Fruit fly (Drosophila melanogaster) whole organism, embryonic: ENCODE measurements around the gene CG15330.

Experiments used
- Atf6 ChIP-seq: fragments of 200-800 bp; sonication (Bioruptor generic); IDR thresholded peaks from 2 replicates; pipeline ENCODE4 v1.3.6; 2022; ENCODE audit warnings: missing biosample characterization, missing genetic modification characterization
- CG10462 ChIP-seq: fragments of 200-800 bp; sonication (Bioruptor generic); optimal IDR thresholded peaks from 2 replicates; lab custom pipeline; 2016; ENCODE audit warnings: missing biosample characterization, missing genetic modification characterization
- CG11398 ChIP-seq: fragments of 200-800 bp; sonication (Bioruptor generic); optimal IDR thresholded peaks from 2 replicates; lab custom pipeline; 2016; ENCODE audit warnings: missing biosample characterization, missing genetic modification characterization
- CG12155 ChIP-seq: fragments of 200-800 bp; sonication (Bioruptor generic); optimal IDR thresholded peaks from 3 replicates; lab custom pipeline; 2016; ENCODE audit warnings: missing biosample characterization, missing genetic modification characterization
- CG13424 ChIP-seq: fragments of 200-800 bp; sonication (Bioruptor generic); optimal IDR thresholded peaks from 2 replicates; lab custom pipeline; 2019; ENCODE audit warnings: missing biosample characterization, mild to moderate bottlenecking, missing genetic modification characterization, moderate library complexity
- CG14710 ChIP-seq: fragments of 200-800 bp; sonication (Bioruptor generic); optimal IDR thresholded peaks from 3 replicates; lab custom pipeline; 2019; ENCODE audit warnings: missing biosample characterization, mild to moderate bottlenecking, missing genetic modification characterization, moderate library complexity
- CG1603 ChIP-seq: fragments of 200-800 bp; sonication (Bioruptor generic); optimal IDR thresholded peaks from 2 replicates; lab custom pipeline; 2019; ENCODE audit warnings: missing biosample characterization, mild to moderate bottlenecking, missing genetic modification characterization, moderate library complexity
- CG16813 ChIP-seq: fragments of 200-800 bp; sonication (Bioruptor generic); IDR thresholded peaks from 3 replicates; pipeline ENCODE4 v1.3.6; 2022; ENCODE audit warnings: missing biosample characterization, missing genetic modification characterization; ENCODE audit not compliant: partially characterized antibody
- CG17359 ChIP-seq: fragments of 200-800 bp; sonication (Bioruptor generic); optimal IDR thresholded peaks from 3 replicates; lab custom pipeline; 2018; ENCODE audit warnings: missing biosample characterization, mild to moderate bottlenecking, missing genetic modification characterization, moderate library complexity
- CG18011 ChIP-seq: fragments of 200-800 bp; sonication (Bioruptor generic); optimal IDR thresholded peaks from 2 replicates; lab custom pipeline; 2017; ENCODE audit warnings: missing biosample characterization, missing genetic modification characterization, mild to moderate bottlenecking, moderate library complexity, missing genotype
- CG18262 ChIP-seq: fragments of 200-800 bp; optimal IDR thresholded peaks from 3 replicates; lab custom pipeline; 2019; ENCODE audit warnings: missing biosample characterization, mild to moderate bottlenecking, missing genetic modification characterization, moderate library complexity
- CG2678 ChIP-seq: fragments of 200-800 bp; sonication (Bioruptor generic); optimal IDR thresholded peaks from 3 replicates; lab custom pipeline; 2019; ENCODE audit warnings: missing biosample characterization, mild to moderate bottlenecking, missing genetic modification characterization, moderate library complexity
- CG2712 ChIP-seq: fragments of 200-800 bp; optimal IDR thresholded peaks from 3 replicates; lab custom pipeline; 2019; ENCODE audit warnings: missing biosample characterization, mild to moderate bottlenecking, missing genetic modification characterization, moderate library complexity
- CG30403 ChIP-seq: fragments of 200-800 bp; sonication (Bioruptor generic); optimal IDR thresholded peaks from 3 replicates; lab custom pipeline; 2016; ENCODE audit warnings: missing biosample characterization, missing genetic modification characterization
- CG34422 ChIP-seq: fragments of 200-800 bp; sonication (Bioruptor generic); IDR thresholded peaks from 3 replicates; pipeline ENCODE4 v1.3.6; 2022; ENCODE audit warnings: missing biosample characterization, missing genetic modification characterization
- CG6175 ChIP-seq: fragments of 200-800 bp; sonication (Bioruptor generic); IDR thresholded peaks from 3 replicates; pipeline ENCODE4 v1.3.6; 2022; ENCODE audit warnings: missing biosample characterization, missing genetic modification characterization
- CG6791 ChIP-seq: fragments of 200-800 bp; sonication (Bioruptor generic); IDR thresholded peaks from 3 replicates; pipeline ENCODE4 v1.3.6; 2022; ENCODE audit warnings: missing biosample characterization, missing genetic modification characterization; ENCODE audit not compliant: partially characterized antibody
- CG8290 ChIP-seq, 3 experiments: fragments of 200-800 bp; sonication (Bioruptor generic); optimal IDR thresholded peaks; 2 replicates each; lab custom pipeline; 2016 to 2019; ENCODE audit warnings: missing biosample characterization in 3 of 3, missing genetic modification characterization in 3 of 3, mild to moderate bottlenecking in 2 of 3, moderate library complexity in 1 of 3
- CG9817 ChIP-seq: fragments of 200-800 bp; sonication (Bioruptor generic); optimal IDR thresholded peaks from 2 replicates; lab custom pipeline; 2018; ENCODE audit warnings: missing biosample characterization, mild to moderate bottlenecking, missing genetic modification characterization, moderate library complexity
- CTCF ChIP-seq: fragments of 200-800 bp; sonication (Bioruptor generic); optimal IDR thresholded peaks from 2 replicates; lab custom pipeline; 2017; ENCODE audit warnings: missing biosample characterization, mild to moderate bottlenecking, missing genetic modification characterization, moderate library complexity
- CoRest ChIP-seq: fragments of 200-800 bp; sonication (Bioruptor generic); optimal IDR thresholded peaks from 3 replicates; lab custom pipeline; 2018; ENCODE audit warnings: missing biosample characterization, mild to moderate bottlenecking, missing genetic modification characterization, moderate library complexity
- D19A ChIP-seq: fragments of 200-800 bp; optimal IDR thresholded peaks from 3 replicates; lab custom pipeline; 2019; ENCODE audit warnings: missing biosample characterization, mild to moderate bottlenecking, missing genetic modification characterization, moderate library complexity
- Dp ChIP-seq: fragments of 200-800 bp; sonication (Bioruptor generic); optimal IDR thresholded peaks from 2 replicates; lab custom pipeline; 2018; ENCODE audit warnings: missing biosample characterization, mild to moderate bottlenecking, missing genetic modification characterization, moderate library complexity
- Dref ChIP-seq: fragments of 200-800 bp; sonication (Bioruptor generic); IDR thresholded peaks from 2 replicates; pipeline ENCODE4 v1.3.6; 2022; ENCODE audit warnings: missing biosample characterization, missing genetic modification characterization
- HmgZ ChIP-seq: fragments of 200-800 bp; sonication (Bioruptor generic); optimal IDR thresholded peaks from 2 replicates; lab custom pipeline; 2018; ENCODE audit warnings: missing biosample characterization, mild to moderate bottlenecking, missing genetic modification characterization
- Lim3 ChIP-seq: fragments of 200-800 bp; sonication (Bioruptor generic); IDR thresholded peaks from 2 replicates; pipeline ENCODE4 v1.3.6; 2022; ENCODE audit warnings: missing biosample characterization, missing genetic modification characterization
- Nf-YC ChIP-seq: fragments of 200-800 bp; optimal IDR thresholded peaks from 3 replicates; lab custom pipeline; 2019; ENCODE audit warnings: missing biosample characterization, mild to moderate bottlenecking, missing genetic modification characterization, moderate library complexity
- NfI ChIP-seq: fragments of 200-800 bp; sonication (Bioruptor generic); optimal IDR thresholded peaks from 3 replicates; lab custom pipeline; 2018; ENCODE audit warnings: missing biosample characterization, mild to moderate bottlenecking, missing genetic modification characterization, moderate library complexity
- Oli ChIP-seq: fragments of 200-800 bp; sonication (Bioruptor generic); optimal IDR thresholded peaks from 2 replicates; lab custom pipeline; 2018; ENCODE audit warnings: missing biosample characterization, mild to moderate bottlenecking, missing genetic modification characterization, moderate library complexity
- Ptx1 ChIP-seq: fragments of 200-800 bp; sonication (Bioruptor generic); IDR thresholded peaks from 2 replicates; pipeline ENCODE4 v1.3.6; 2022; ENCODE audit warnings: missing biosample characterization, missing genetic modification characterization
- Scr ChIP-seq: fragments of 200-800 bp; sonication (Bioruptor generic); IDR thresholded peaks from 2 replicates; pipeline ENCODE4 v1.3.6; 2022; ENCODE audit warnings: missing biosample characterization, missing genetic modification characterization; ENCODE audit not compliant: partially characterized antibody
- Sry-β ChIP-seq: fragments of 200-800 bp; sonication (Bioruptor generic); optimal IDR thresholded peaks from 2 replicates; lab custom pipeline; 2018; ENCODE audit warnings: missing biosample characterization, mild to moderate bottlenecking, missing genetic modification characterization, moderate library complexity
- YL-1 ChIP-seq: fragments of 200-800 bp; sonication (Bioruptor generic); optimal IDR thresholded peaks from 3 replicates; lab custom pipeline; 2017; ENCODE audit warnings: missing biosample characterization, mild to moderate bottlenecking, missing genetic modification characterization
- ato ChIP-seq: fragments of 200-800 bp; sonication (Bioruptor generic); IDR thresholded peaks from 2 replicates; pipeline ENCODE4 v1.3.6; 2022; ENCODE audit warnings: missing biosample characterization, missing genetic modification characterization; ENCODE audit not compliant: partially characterized antibody
- caup ChIP-seq: fragments of 200-800 bp; sonication (Bioruptor generic); optimal IDR thresholded peaks from 3 replicates; lab custom pipeline; 2017; ENCODE audit warnings: missing biosample characterization, mild to moderate bottlenecking, missing genetic modification characterization, moderate library complexity; ENCODE audit not compliant: severe bottlenecking
- jigr1 ChIP-seq: fragments of 200-800 bp; sonication (Bioruptor generic); IDR thresholded peaks from 3 replicates; pipeline ENCODE4 v1.3.6; 2022; ENCODE audit warnings: missing biosample characterization, missing genetic modification characterization
- kay ChIP-seq: fragments of 200-800 bp; sonication (Bioruptor generic); optimal IDR thresholded peaks from 2 replicates; lab custom pipeline; 2016; ENCODE audit warnings: missing biosample characterization, missing genetic modification characterization
- lilli ChIP-seq: fragments of 200-800 bp; sonication (Bioruptor generic); optimal IDR thresholded peaks from 3 replicates; lab custom pipeline; 2016; ENCODE audit warnings: missing biosample characterization, missing genetic modification characterization
- lov ChIP-seq, 2 experiments: fragments of 200-800 bp in 1 of 2; fragments of >200 bp in 1 of 2; sonication (Bioruptor generic) in 1 of 2; IDR thresholded peaks in 1 of 2; optimal IDR thresholded peaks in 1 of 2; 2 replicates in 1 of 2; 3 replicates in 1 of 2; pipeline versions ENCODE4 v1.3.6 to Lab custom; 2017 to 2022; ENCODE audit warnings: missing biosample characterization in 1 of 2, missing genetic modification characterization in 1 of 2
- pb ChIP-seq: fragments of 200-800 bp; sonication (Bioruptor generic); optimal IDR thresholded peaks from 3 replicates; lab custom pipeline; 2016; ENCODE audit warnings: missing biosample characterization, missing genetic modification characterization
- pzg ChIP-seq: fragments of 200-800 bp; sonication (Bioruptor generic); optimal IDR thresholded peaks from 3 replicates; lab custom pipeline; 2018; ENCODE audit warnings: missing biosample characterization, mild to moderate bottlenecking, missing genetic modification characterization, moderate library complexity
- row ChIP-seq: fragments of 200-800 bp; sonication (Bioruptor generic); IDR thresholded peaks from 3 replicates; pipeline ENCODE4 v1.3.6; 2022; ENCODE audit warnings: missing biosample characterization, missing genetic modification characterization
- schlank ChIP-seq: fragments of 200-800 bp; sonication (Bioruptor generic); optimal IDR thresholded peaks from 2 replicates; lab custom pipeline; 2018; ENCODE audit warnings: missing biosample characterization, mild to moderate bottlenecking, missing genetic modification characterization
- slbo ChIP-seq: fragments of 200-800 bp; sonication (Bioruptor generic); IDR thresholded peaks from 2 replicates; pipeline ENCODE4 v1.3.6; 2022; ENCODE audit warnings: missing biosample characterization, missing genetic modification characterization
- sug ChIP-seq: fragments of 200-800 bp; optimal IDR thresholded peaks from 2 replicates; lab custom pipeline; 2019; ENCODE audit warnings: missing biosample characterization, mild to moderate bottlenecking, missing genetic modification characterization, moderate library complexity
- tin ChIP-seq: fragments of 200-800 bp; sonication (Bioruptor generic); optimal IDR thresholded peaks from 3 replicates; lab custom pipeline; 2016; ENCODE audit warnings: missing biosample characterization, missing genetic modification characterization
- toy ChIP-seq: fragments of 200-800 bp; sonication (Bioruptor generic); IDR thresholded peaks from 2 replicates; pipeline ENCODE4 v1.3.6; 2022; ENCODE audit warnings: missing biosample characterization, missing genetic modification characterization
- ttk ChIP-seq: fragments of 200-800 bp; sonication (Bioruptor generic); IDR thresholded peaks from 2 replicates; pipeline ENCODE4 v2.1.2; 2022; ENCODE audit warnings: missing biosample characterization, missing genetic modification characterization
- unc-4 ChIP-seq: fragments of 200-800 bp; sonication (Bioruptor generic); IDR thresholded peaks from 2 replicates; pipeline ENCODE4 v1.3.6; 2022; ENCODE audit warnings: missing biosample characterization, missing genetic modification characterization; ENCODE audit not compliant: partially characterized antibody

Gene CG15330

dm6 chrX:7968215-7968799, 12.4 kb downstream of the CG15330 start, which contains the start of gene sws (continued):
- peak; percentile 40 for TF ChIP-seq CG12155 (GFP tag; lab: Kevin White, UChicago)
- TF ChIP-seq schlank (tag; lab: Kevin White, UChicago) = no peak
- TF ChIP-seq Ptx1 (GFP tag; lab: Robert Waterston, UW) = 0 out of 2 replicates have a peak, but pooled peaks have one; percentile 22
- peak; percentile 63 for TF ChIP-seq CG2678
- TF ChIP-seq CG6175 (GFP tag; lab: Robert Waterston, UW) = no peak
- peak; percentile 61 for TF ChIP-seq CG14710
- TF ChIP-seq unc-4 (GFP tag; lab: Robert Waterston, UW) = peak; percentile 68
- TF ChIP-seq Dref (GFP tag; lab: Robert Waterston, UW) = peak; percentile 81
- TF ChIP-seq Nf-YC (tag; lab: Kevin White, UChicago) = peak; percentile 37
- TF ChIP-seq CG34422 = no peak
- no peak for TF ChIP-seq lov (optimal IDR thresholded peaks at IDR 0.05; lab: Kevin White, UChicago)
- TF ChIP-seq lov (GFP tag; IDR thresholded peaks at IDR 0.05; lab: Robert Waterston, UW) = no peak
- TF ChIP-seq CG6791 (GFP tag; lab: Robert Waterston, UW) = peak; percentile 75; the same call in 2 of the 3 replicates
- TF ChIP-seq CoRest (tag; lab: Kevin White, UChicago) = peak; percentile 67
- peak; percentile 51 for TF ChIP-seq pzg (GFP tag; lab: Kevin White, UChicago)
- peak; percentile 19 for TF ChIP-seq NfI (GFP tag; lab: Kevin White, UChicago)
- peak; percentile 8 for TF ChIP-seq CG18011 (GFP tag; lab: Kevin White, UChicago)
- TF ChIP-seq toy (GFP tag; lab: Robert Waterston, UW) = no peak
- peak; percentile 25 for TF ChIP-seq lilli (GFP tag; lab: Kevin White, UChicago)
- TF ChIP-seq ttk (GFP tag; lab: Robert Waterston, UW) = no peak
- no peak for TF ChIP-seq jigr1 (GFP tag; lab: Robert Waterston, UW)
- no peak for TF ChIP-seq YL-1 (GFP tag; lab: Kevin White, UChicago)
- TF ChIP-seq row (GFP tag; lab: Robert Waterston, UW) = peak; percentile 50
- peak; percentile 19 for TF ChIP-seq tin (GFP tag; lab: Kevin White, UChicago)
- no peak for TF ChIP-seq CG11398 (GFP tag; lab: Kevin White, UChicago)
- TF ChIP-seq Oli = peak; percentile 43
- TF ChIP-seq CG13424 (tag; lab: Kevin White, UChicago) = peak; percentile 55
- TF ChIP-seq CG18262 = peak; percentile 48
- peak; percentile 47 for TF ChIP-seq CG1603
- TF ChIP-seq Scr (GFP tag; lab: Robert Waterston, UW) = peak; percentile 66
- TF ChIP-seq CG9817 = peak; percentile 33
- TF ChIP-seq CG30403 (GFP tag; lab: Kevin White, UChicago) = peak; percentile 60
- TF ChIP-seq CG2712 (tag; lab: Kevin White, UChicago) = peak; percentile 41
- TF ChIP-seq CG17359 (tag; lab: Kevin White, UChicago) = peak; percentile 41
- peak; percentile 31; the same call in 1 of the 2 replicates for TF ChIP-seq slbo (GFP tag; lab: Robert Waterston, UW)
- no peak for TF ChIP-seq CG8290 (GFP tag; optimal IDR thresholded peaks at IDR 0.05; lab: Kevin White, UChicago)
- peak in 1 of 2 experiments; percentile 50 for TF ChIP-seq CG8290 (tag; optimal IDR thresholded peaks at IDR 0.05; lab: Kevin White, UChicago)
- TF ChIP-seq Lim3 (GFP tag; lab: Robert Waterston, UW) = no peak
- no peak for TF ChIP-seq CTCF (GFP tag; lab: Kevin White, UChicago)
- TF ChIP-seq D19A (tag; lab: Kevin White, UChicago) = peak; percentile 17
- no peak for TF ChIP-seq HmgZ (tag; lab: Kevin White, UChicago)
- TF ChIP-seq sug = peak; percentile 19
- TF ChIP-seq CG16813 (GFP tag; lab: Robert Waterston, UW) = peak; percentile 70
- no peak for TF ChIP-seq pb (GFP tag; lab: Kevin White, UChicago)
- TF ChIP-seq Dp (GFP tag; lab: Kevin White, UChicago) = peak; percentile 53
- TF ChIP-seq Sry-β = peak; percentile 64
- peak; percentile 50; the same call in 1 of the 2 replicates for TF ChIP-seq ato (GFP tag; lab: Robert Waterston, UW)
- peak; percentile 50 for TF ChIP-seq caup (GFP tag; lab: Kevin White, UChicago)
- no peak for TF ChIP-seq kay (GFP tag; lab: Kevin White, UChicago)
- no peak for TF ChIP-seq CG10462 (GFP tag; lab: Kevin White, UChicago)
- TF ChIP-seq Atf6 (GFP tag; lab: Robert Waterston, UW) = no peak
